Fruit fly (Drosophila melanogaster): ENCODE data around the gene Jhbp15.

Gene Jhbp15

DNA sequence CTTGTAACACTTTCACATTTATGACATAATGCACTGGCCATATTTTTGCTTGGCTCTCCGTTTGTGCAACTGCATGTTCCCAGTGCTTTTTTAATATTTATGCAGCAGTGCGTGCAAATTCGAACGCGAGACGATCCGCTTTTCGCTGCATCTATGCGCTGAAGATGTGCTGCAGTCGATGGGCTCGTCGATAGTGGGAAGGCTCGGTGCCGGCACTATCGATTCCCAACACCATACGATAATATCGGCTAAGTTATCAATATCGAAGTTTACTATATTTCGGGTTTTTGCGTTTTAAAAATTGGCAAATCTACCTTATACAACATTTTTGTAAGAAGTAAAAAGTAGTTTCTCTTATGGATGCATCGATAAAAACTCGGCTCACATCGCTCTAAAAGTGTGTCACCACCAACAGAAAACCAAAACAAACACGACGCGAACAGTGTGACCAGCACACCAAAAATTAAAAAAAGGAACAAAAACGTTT lies 46.9 kb upstream of the Jhbp15 start, which contains the start of gene RhoGAP93B (continued):
- TF ChIP-seq Asciz (GFP tag; optimal IDR thresholded peaks at IDR 0.05) (no peak), Rx (GFP tag; IDR thresholded peaks at IDR 0.05) (peak; percentile 83), ac (GFP tag; optimal IDR thresholded peaks at IDR 0.05) (no peak), sim (GFP tag; IDR thresholded peaks at IDR 0.05) (0 out of 2 replicates have a peak, but pooled peaks have one; percentile 26), CG10979 (tag; optimal IDR thresholded peaks at IDR 0.05) (peak; percentile 71), ems (GFP tag; optimal IDR thresholded peaks at IDR 0.05) (peak; percentile 86), CG14441 (GFP tag; IDR thresholded peaks at IDR 0.05) (peak; percentile 92), unpg (GFP tag; optimal IDR thresholded peaks at IDR 0.05) (peak; percentile 65), pzg (GFP tag; optimal IDR thresholded peaks at IDR 0.05) (peak; percentile 94), ato (GFP tag; IDR thresholded peaks at IDR 0.05; ENCODE audit: partially characterized antibody) (peak; percentile 99), CG10209 (GFP tag; optimal IDR thresholded peaks at IDR 0.05) (peak; percentile 62), CG32772 (GFP tag; IDR thresholded peaks at IDR 0.05) (peak; percentile 86), CG13624 (GFP tag; optimal IDR thresholded peaks at IDR 0.05) (peak; percentile 93), Vsx1 (GFP tag; optimal IDR thresholded peaks at IDR 0.05) (no peak), Hr51 (GFP tag; optimal IDR thresholded peaks at IDR 0.05) (peak; percentile 75 to 89), tio (GFP tag; optimal IDR thresholded peaks at IDR 0.05) (no peak), p53 (GFP tag; optimal IDR thresholded peaks at IDR 0.05) (peak; percentile 56), kah (GFP tag; optimal IDR thresholded peaks at IDR 0.05) (peak; percentile 12), Ptx1 (GFP tag; IDR thresholded peaks at IDR 0.05) (peak; percentile 91), disco-r (GFP tag; optimal IDR thresholded peaks at IDR 0.05) (no peak), pb (GFP tag; optimal IDR thresholded peaks at IDR 0.05) (peak; percentile 88), CG42726 (GFP tag; IDR thresholded peaks at IDR 0.05; ENCODE audit: partially characterized antibody) (peak; percentile 100), CG12219 (GFP tag; optimal IDR thresholded peaks at IDR 0.05) (peak; percentile 8), bowl (GFP tag; IDR thresholded peaks at IDR 0.05) (peak; percentile 88), sisA (GFP tag; IDR thresholded peaks at IDR 0.05) (peak; percentile 96), zf30C (GFP tag; optimal IDR thresholded peaks at IDR 0.05) (no peak), Ets65A (GFP tag) (peak; percentile 99), GATAe (GFP tag; conservative IDR thresholded peaks at IDR 0.05) (peak; percentile 73; the same call in 1 of the 2 replicates), CG8478 (optimal IDR thresholded peaks at IDR 0.05) (no peak), lilli (GFP tag; optimal IDR thresholded peaks at IDR 0.05) (peak; percentile 91), chm (GFP tag; IDR thresholded peaks at IDR 0.05) (peak; percentile 86), Nf-YB (GFP tag; optimal IDR thresholded peaks at IDR 0.05) (peak; percentile 53), CG17361 (GFP tag; IDR thresholded peaks at IDR 0.05) (peak; percentile 84), CG16779 (GFP tag; IDR thresholded peaks at IDR 0.05) (peak; percentile 74), scrt (GFP tag; optimal IDR thresholded peaks at IDR 0.05) (no peak), B-H2 (GFP tag; optimal IDR thresholded peaks at IDR 0.05) (peak; percentile 84), knrl (GFP tag; IDR thresholded peaks at IDR 0.05; ENCODE audit: partially characterized antibody) (peak; percentile 100), CG4707 (GFP tag; optimal IDR thresholded peaks at IDR 0.05) (no peak), HmgZ (tag; optimal IDR thresholded peaks at IDR 0.05) (peak; percentile 92), lola (GFP tag; optimal IDR thresholded peaks at IDR 0.05) (peak in 1 of 3 experiments; percentile 78), HLHmδ (GFP tag; optimal IDR thresholded peaks at IDR 0.05) (peak; percentile 57), CG32532 (GFP tag; IDR thresholded peaks at IDR 0.05) (peak; percentile 94), rib (GFP tag; IDR thresholded peaks at IDR 0.05) (peak; percentile 88), chn (GFP tag; optimal IDR thresholded peaks at IDR 0.05) (peak; percentile 86), bbx (GFP tag; IDR thresholded peaks at IDR 0.05; ENCODE audit: partially characterized antibody) (peak; percentile 100), CG6272 (GFP tag; IDR thresholded peaks at IDR 0.05) (peak; percentile 96), CG31441 (GFP tag; IDR thresholded peaks at IDR 0.05) (peak; percentile 77), CG7963 (GFP tag; IDR thresholded peaks at IDR 0.05; ENCODE audit: partially characterized antibody) (peak; percentile 99), esg (GFP tag; conservative IDR thresholded peaks at IDR 0.05) (peak; percentile 90), CG13123 (GFP tag; optimal IDR thresholded peaks at IDR 0.05) (peak; percentile 58)

Measured in whole organism, embryonic.